Fruit fly (Drosophila melanogaster): Measurements from ENCODE around the gene brwl.

brwl gene

DNA sequence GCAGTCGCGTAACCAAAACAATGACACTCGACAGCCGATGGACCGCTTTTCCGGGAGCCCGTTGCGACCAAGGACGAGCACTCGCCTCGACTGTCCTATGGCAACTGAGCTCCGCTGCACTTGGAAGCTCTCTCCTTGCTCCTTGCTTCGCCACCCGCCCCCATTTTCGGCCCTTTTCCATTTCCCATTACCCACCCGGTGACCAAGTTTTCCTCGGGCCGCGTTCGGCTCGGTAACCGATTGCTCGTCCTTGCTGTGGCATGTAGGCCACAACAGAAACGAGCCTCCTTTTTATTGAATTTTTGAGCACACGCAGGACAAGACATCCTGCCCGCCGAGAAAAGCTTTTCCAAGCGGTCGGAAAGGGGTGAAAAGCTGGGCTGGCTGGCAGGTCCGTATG, 2.0 kb upstream of the brwl start, which contains the start of gene jp (continued):
- no peak for TF ChIP-seq tup (GFP tag; optimal IDR thresholded peaks at IDR 0.05)
- TF ChIP-seq CG5245 (GFP tag; optimal IDR thresholded peaks at IDR 0.05), result no peak
- no peak for TF ChIP-seq oc (tag; optimal IDR thresholded peaks at IDR 0.05)
- TF ChIP-seq CG4707 (GFP tag; optimal IDR thresholded peaks at IDR 0.05), result no peak
- no peak for TF ChIP-seq MESR4 (GFP tag; optimal IDR thresholded peaks at IDR 0.05)
- no peak for TF ChIP-seq bowl (GFP tag; IDR thresholded peaks at IDR 0.05)
- TF ChIP-seq Adf1 (GFP tag; IDR thresholded peaks at IDR 0.05), result no peak
- peak; percentile 43 for TF ChIP-seq onecut (GFP tag; IDR thresholded peaks at IDR 0.05)
- TF ChIP-seq esg (GFP tag; conservative IDR thresholded peaks at IDR 0.05), result no peak
- no peak for TF ChIP-seq CG2889 (GFP tag; IDR thresholded peaks at IDR 0.05)
- no peak for TF ChIP-seq nmo (GFP tag; optimal IDR thresholded peaks at IDR 0.05)
- TF ChIP-seq CG12744 (GFP tag; optimal IDR thresholded peaks at IDR 0.05), result no peak
- TF ChIP-seq Deaf1 (tag; optimal IDR thresholded peaks at IDR 0.05), result peak; percentile 96
- TF ChIP-seq zfh2 (GFP tag; optimal IDR thresholded peaks at IDR 0.05), result no peak
- peak; percentile 72; the same call in 1 of the 4 replicates for TF ChIP-seq chinmo (GFP tag; IDR thresholded peaks at IDR 0.05; ENCODE audit: partially characterized antibody)
- TF ChIP-seq Dll (GFP tag; IDR thresholded peaks at IDR 0.05; ENCODE audit: partially characterized antibody), result no peak
- no peak for TF ChIP-seq inv (GFP tag; IDR thresholded peaks at IDR 0.05; ENCODE audit: partially characterized antibody)
- no peak for TF ChIP-seq gem (tag; optimal IDR thresholded peaks at IDR 0.05)
- no peak for TF ChIP-seq CG11085 (GFP tag; IDR thresholded peaks at IDR 0.05)
- no peak for TF ChIP-seq CG8478 (optimal IDR thresholded peaks at IDR 0.05)
- no peak for TF ChIP-seq Gsc (GFP tag; IDR thresholded peaks at IDR 0.05)
- no peak for TF ChIP-seq slbo (GFP tag; IDR thresholded peaks at IDR 0.05)
- TF ChIP-seq CG10462 (GFP tag; optimal IDR thresholded peaks at IDR 0.05), result no peak
- no peak for TF ChIP-seq HLHmδ (GFP tag; optimal IDR thresholded peaks at IDR 0.05)
- TF ChIP-seq ken (GFP tag; IDR thresholded peaks at IDR 0.05), result no peak
- no peak for TF ChIP-seq CG1529 (GFP tag; optimal IDR thresholded peaks at IDR 0.05)
- no peak for TF ChIP-seq CG11696 (GFP tag; IDR thresholded peaks at IDR 0.05)
- TF ChIP-seq CG17328 (GFP tag; IDR thresholded peaks at IDR 0.05), result no peak
- no peak for TF ChIP-seq CG31365 (tag; optimal IDR thresholded peaks at IDR 0.05)
- no peak for TF ChIP-seq CG2129 (GFP tag; IDR thresholded peaks at IDR 0.05; ENCODE audit: partially characterized antibody)

DNA sequence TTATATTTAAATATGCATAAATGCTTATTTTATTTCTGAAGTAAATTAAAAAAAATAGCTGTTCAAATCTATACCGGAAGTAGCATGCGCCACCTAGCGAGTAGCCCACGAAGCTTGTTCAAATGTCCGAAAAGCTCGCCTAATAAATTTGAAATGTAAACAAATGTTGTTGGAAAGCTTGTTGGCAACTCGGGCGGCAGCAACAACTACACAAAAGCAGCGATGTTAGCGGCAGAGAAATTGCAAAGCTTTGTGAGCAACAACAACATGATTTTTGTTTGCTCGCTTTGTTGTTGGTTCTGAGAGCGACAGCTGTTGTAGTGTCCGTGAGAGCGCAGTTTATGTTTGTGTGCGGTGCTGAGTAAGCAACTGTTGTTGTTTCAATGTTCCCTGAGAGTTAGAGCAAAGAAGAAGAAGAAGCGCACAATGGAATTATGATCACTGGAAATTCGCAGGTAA, 1.3 kb upstream of the brwl start:
- peak; percentile 90 for TF ChIP-seq tio (GFP tag; optimal IDR thresholded peaks at IDR 0.05)
- peak; percentile 82 for TF ChIP-seq CG2120 (GFP tag; optimal IDR thresholded peaks at IDR 0.05)
- TF ChIP-seq CG2678 (tag; optimal IDR thresholded peaks at IDR 0.05), result peak; percentile 95
- peak; percentile 96 for TF ChIP-seq CG7839 (tag; optimal IDR thresholded peaks at IDR 0.05)
- TF ChIP-seq CG8478 (optimal IDR thresholded peaks at IDR 0.05), result no peak
- peak; percentile 94 for TF ChIP-seq CG3065 (GFP tag; optimal IDR thresholded peaks at IDR 0.05)
- TF ChIP-seq sisA (GFP tag; IDR thresholded peaks at IDR 0.05), result peak; percentile 41; the same call in 1 of the 2 replicates
- TF ChIP-seq CG11247 (GFP tag; IDR thresholded peaks at IDR 0.05), result peak; percentile 97
- TF ChIP-seq stwl (tag; optimal IDR thresholded peaks at IDR 0.05), result peak; percentile 69
- peak; percentile 62 to 96 for TF ChIP-seq bsh (GFP tag; optimal IDR thresholded peaks at IDR 0.05)
- TF ChIP-seq CG31388 (GFP tag; optimal IDR thresholded peaks at IDR 0.05), result peak; percentile 81
- TF ChIP-seq scrt (GFP tag; optimal IDR thresholded peaks at IDR 0.05), result peak; percentile 99
- peak; percentile 91 for TF ChIP-seq CG10979 (tag; optimal IDR thresholded peaks at IDR 0.05)
- peak; percentile 99 for TF ChIP-seq gcm (GFP tag; optimal IDR thresholded peaks at IDR 0.05)
- TF ChIP-seq CG17912 (GFP tag; optimal IDR thresholded peaks at IDR 0.05), result peak; percentile 100
- peak; percentile 90 for TF ChIP-seq CG9876 (GFP tag; optimal IDR thresholded peaks at IDR 0.05)
- peak; percentile 95 for TF ChIP-seq E2f1 (GFP tag; IDR thresholded peaks at IDR 0.05)
- TF ChIP-seq CG4854 (GFP tag; optimal IDR thresholded peaks at IDR 0.05), result peak; percentile 97
- TF ChIP-seq HLHmδ (GFP tag; optimal IDR thresholded peaks at IDR 0.05), result peak; percentile 96
- TF ChIP-seq hth (optimal IDR thresholded peaks at IDR 0.05), result no peak
- TF ChIP-seq C15 (GFP tag; IDR thresholded peaks at IDR 0.05), result peak; percentile 95
- TF ChIP-seq ewg (GFP tag; optimal IDR thresholded peaks at IDR 0.05), result peak; percentile 95
- peak; percentile 98 for TF ChIP-seq org-1 (GFP tag; optimal IDR thresholded peaks at IDR 0.05)
- peak; percentile 100 for TF ChIP-seq Fer1 (GFP tag; optimal IDR thresholded peaks at IDR 0.05)
